Fruit fly (Drosophila melanogaster): ENCODE measurements around the gene Srp9.

- no peak for TF ChIP-seq CG8301 (tag; optimal IDR thresholded peaks at IDR 0.05)
- no peak for TF ChIP-seq fd96Ca (GFP tag; IDR thresholded peaks at IDR 0.05)
- TF ChIP-seq CG13204 (GFP tag; optimal IDR thresholded peaks at IDR 0.05): no peak
- TF ChIP-seq CG34367 (tag; optimal IDR thresholded peaks at IDR 0.05): no peak
- no peak for TF ChIP-seq Pif1A (GFP tag; optimal IDR thresholded peaks at IDR 0.05)
- no peak for TF ChIP-seq CG10348 (GFP tag; IDR thresholded peaks at IDR 0.05)
- TF ChIP-seq Pif1B (GFP tag; optimal IDR thresholded peaks at IDR 0.05): no peak
- TF ChIP-seq rn (GFP tag; IDR thresholded peaks at IDR 0.05): no peak
- no peak for TF ChIP-seq CG12605 (GFP tag; IDR thresholded peaks at IDR 0.05)
- TF ChIP-seq CG17806 (tag; optimal IDR thresholded peaks at IDR 0.05): no peak
- TF ChIP-seq gl (tag; optimal IDR thresholded peaks at IDR 0.05): no peak
- TF ChIP-seq CG15710 (tag; optimal IDR thresholded peaks at IDR 0.05): no peak
- no peak for TF ChIP-seq CG4496 (GFP tag; IDR thresholded peaks at IDR 0.05)
- no peak for TF ChIP-seq EcR (GFP tag; optimal IDR thresholded peaks at IDR 0.05)
Measured at dm6 chr3L:7961973-7962753, 26.0 kb downstream of the Srp9 start.
